Fruit fly (Drosophila melanogaster) whole organism, wandering third instar larva: ENCODE measurements around the gene CG14624.

Experiments used
- Abd-B ChIP-seq: fragments of >200 bp; optimal IDR thresholded peaks from 2 replicates; lab custom pipeline; 2017; ENCODE audit warnings: missing biosample characterization, missing genetic modification characterization
- CrebA ChIP-seq: fragments of 200-800 bp; sonication (Bioruptor generic); optimal IDR thresholded peaks from 2 replicates; lab custom pipeline; 2016; ENCODE audit warnings: missing biosample characterization, mild to moderate bottlenecking, missing genetic modification characterization, borderline replicate concordance
- Dfd ChIP-seq: fragments of >200 bp; optimal IDR thresholded peaks from 2 replicates; lab custom pipeline; 2017; ENCODE audit warnings: missing biosample characterization, missing genetic modification characterization
- Dif ChIP-seq: fragments of 200-275, 200-300 bp; sonication (Bioruptor generic); optimal IDR thresholded peaks from 2 replicates; lab custom pipeline; 2018; ENCODE audit warnings: missing biosample characterization, missing genetic modification characterization; ENCODE audit not compliant: partially characterized antibody
- HLH106 ChIP-seq: fragments of 200-800 bp; optimal IDR thresholded peaks from 3 replicates; lab custom pipeline; 2019; ENCODE audit warnings: missing biosample characterization, mild to moderate bottlenecking, missing genetic modification characterization, moderate library complexity
- Hnf4 ChIP-seq: fragments of 200-800 bp; sonication (Bioruptor generic); optimal IDR thresholded peaks from 2 replicates; lab custom pipeline; 2016; ENCODE audit warnings: missing biosample characterization, mild to moderate bottlenecking, missing genetic modification characterization
- Hr78 ChIP-seq: fragments of >200 bp; optimal IDR thresholded peaks from 2 replicates; lab custom pipeline; 2017; ENCODE audit warnings: missing biosample characterization, missing genetic modification characterization
- Hr83 ChIP-seq: fragments of 200-300 bp; sonication (Bioruptor generic); optimal IDR thresholded peaks from 2 replicates; lab custom pipeline; 2016; ENCODE audit warnings: missing biosample characterization, mild to moderate bottlenecking, missing genetic modification characterization, moderate library complexity; ENCODE audit not compliant: poor library complexity, severe bottlenecking
- Jra ChIP-seq: sonication (Bioruptor generic); optimal IDR thresholded peaks from 2 replicates; lab custom pipeline; 2016; ENCODE audit warnings: missing biosample characterization, missing genetic modification characterization
- Mio ChIP-seq: sonication (Bioruptor generic); optimal IDR thresholded peaks from 2 replicates; lab custom pipeline; 2016; ENCODE audit warnings: missing biosample characterization, missing genetic modification characterization
- Myc ChIP-seq: fragments of >200 bp; optimal IDR thresholded peaks from 2 replicates; lab custom pipeline; 2017
- N ChIP-seq: fragments of >200 bp; optimal IDR thresholded peaks from 2 replicates; lab custom pipeline; 2018; ENCODE audit warnings: missing biosample characterization, missing external identifiers, missing genetic modification characterization
- OdsH ChIP-seq: fragments of 200-800 bp; sonication (Bioruptor generic); optimal IDR thresholded peaks from 2 replicates; lab custom pipeline; 2016; ENCODE audit warnings: missing biosample characterization, mild to moderate bottlenecking, missing genetic modification characterization
- Rel ChIP-seq, 2 experiments: fragments of 200-800 bp; sonication (Bioruptor generic) in 1 of 2; optimal IDR thresholded peaks; 2 replicates in 1 of 2; 3 replicates in 1 of 2; lab custom pipeline; 2016 to 2019; ENCODE audit warnings: mild to moderate bottlenecking in 2 of 2, missing biosample characterization in 2 of 2, missing genetic modification characterization in 2 of 2, moderate library complexity in 1 of 2
- Sp1 ChIP-seq: fragments of 200-800 bp; sonication (Bioruptor generic); optimal IDR thresholded peaks from 3 replicates; lab custom pipeline; 2019; ENCODE audit warnings: missing biosample characterization, mild to moderate bottlenecking, missing genetic modification characterization, moderate library complexity
- Vsx2 ChIP-seq: fragments of 200-300, 225-300 bp; sonication (Bioruptor generic); optimal IDR thresholded peaks from 2 replicates; lab custom pipeline; 2018; ENCODE audit warnings: missing biosample characterization, missing genetic modification characterization; ENCODE audit not compliant: partially characterized antibody
- br ChIP-seq: fragments of 200-800 bp; sonication (Bioruptor generic); optimal IDR thresholded peaks from 2 replicates; lab custom pipeline; 2016; ENCODE audit warnings: missing biosample characterization, missing genetic modification characterization
- brk ChIP-seq: fragments of 200-800 bp; sonication (Bioruptor generic); optimal IDR thresholded peaks from 2 replicates; lab custom pipeline; 2016; ENCODE audit warnings: missing biosample characterization, mild to moderate bottlenecking, missing genetic modification characterization
- dmrt93B ChIP-seq: fragments of 200-800 bp; sonication (Bioruptor generic); optimal IDR thresholded peaks from 2 replicates; lab custom pipeline; 2018; ENCODE audit warnings: missing biosample characterization, mild to moderate bottlenecking, missing genetic modification characterization
- dsf ChIP-seq: sonication (Bioruptor generic); optimal IDR thresholded peaks from 2 replicates; lab custom pipeline; 2016; ENCODE audit warnings: missing biosample characterization, missing genetic modification characterization, borderline replicate concordance
- ey ChIP-seq: fragments of 200-800 bp; sonication (Bioruptor generic); optimal IDR thresholded peaks from 2 replicates; lab custom pipeline; 2016; ENCODE audit warnings: missing biosample characterization, missing genetic modification characterization
- foxo ChIP-seq, 2 experiments: fragments of 200-800 bp; sonication (Bioruptor generic); optimal IDR thresholded peaks; 2 replicates in 1 of 2; 3 replicates in 1 of 2; lab custom pipeline; 2016 to 2017; ENCODE audit warnings: missing biosample characterization in 2 of 2, missing genetic modification characterization in 2 of 2
- fru ChIP-seq: fragments of 200-800 bp; sonication (Bioruptor generic); optimal IDR thresholded peaks from 3 replicates; lab custom pipeline; 2016; ENCODE audit warnings: missing biosample characterization, mild to moderate bottlenecking, missing genetic modification characterization
- h ChIP-seq: fragments of 200-800 bp; sonication (Bioruptor generic); optimal IDR thresholded peaks from 3 replicates; lab custom pipeline; 2016; ENCODE audit warnings: missing biosample characterization, mild to moderate bottlenecking, missing genetic modification characterization
- jim ChIP-seq: fragments of 175-275, 200-325 bp; sonication (Bioruptor generic); optimal IDR thresholded peaks from 2 replicates; lab custom pipeline; 2016; ENCODE audit warnings: missing biosample characterization, mild to moderate bottlenecking, missing genetic modification characterization
- lola ChIP-seq: fragments of >200 bp; optimal IDR thresholded peaks from 2 replicates; lab custom pipeline; 2017; ENCODE audit warnings: missing biosample characterization, missing genetic modification characterization
- pan ChIP-seq: fragments of >200 bp; optimal IDR thresholded peaks from 2 replicates; lab custom pipeline; 2017
- psq ChIP-seq: fragments of 200-800 bp; sonication (Bioruptor generic); optimal IDR thresholded peaks from 3 replicates; lab custom pipeline; 2017; ENCODE audit warnings: missing biosample characterization, mild to moderate bottlenecking, missing genetic modification characterization, moderate library complexity
- rgr ChIP-seq: fragments of 200-800 bp; sonication (Bioruptor generic); optimal IDR thresholded peaks from 3 replicates; lab custom pipeline; 2016; ENCODE audit warnings: missing biosample characterization, mild to moderate bottlenecking, missing genetic modification characterization
- sage ChIP-seq: fragments of 200-800 bp; sonication (Bioruptor generic); optimal IDR thresholded peaks from 2 replicates; lab custom pipeline; 2016; ENCODE audit warnings: missing biosample characterization, mild to moderate bottlenecking, missing genetic modification characterization
- tai ChIP-seq: sonication (Bioruptor generic); optimal IDR thresholded peaks from 2 replicates; lab custom pipeline; 2016; ENCODE audit warnings: missing biosample characterization, missing genetic modification characterization
- usp ChIP-seq: fragments of >200 bp; optimal IDR thresholded peaks from 2 replicates; lab custom pipeline; 2017; ENCODE audit warnings: missing biosample characterization, missing genetic modification characterization
- woc ChIP-seq: sonication (Bioruptor generic); optimal IDR thresholded peaks from 2 replicates; lab custom pipeline; 2016; ENCODE audit warnings: missing biosample characterization, mild to moderate bottlenecking, missing genetic modification characterization

The CG14624 gene

dm6 chrX:1249612-1250011 is 43.1 kb downstream of the CG14624 start:
- TF ChIP-seq OdsH (GFP tag; lab: Kevin White, UChicago), result peak; percentile 52
- TF ChIP-seq lola (GFP tag; lab: Kevin White, UChicago), result no peak
- TF ChIP-seq pan (lab: Kevin White, UChicago), result no peak
- no peak for TF ChIP-seq brk (GFP tag; lab: Kevin White, UChicago)
- no peak for TF ChIP-seq Mio
- no peak for TF ChIP-seq HLH106 (tag; lab: Kevin White, UChicago)
- TF ChIP-seq Hnf4, result peak; percentile 30
- TF ChIP-seq usp (GFP tag; lab: Kevin White, UChicago), result no peak
- TF ChIP-seq jim (GFP tag; lab: Kevin White, UChicago), result no peak
- TF ChIP-seq Hr78 (GFP tag; lab: Kevin White, UChicago), result no peak
- no peak for TF ChIP-seq N (GFP tag; lab: Kevin White, UChicago)
- peak; percentile 32 for TF ChIP-seq fru (GFP tag; lab: Kevin White, UChicago)
- TF ChIP-seq CrebA (GFP tag; lab: Kevin White, UChicago), result no peak
- TF ChIP-seq br (GFP tag; lab: Kevin White, UChicago), result peak; percentile 17
- peak; percentile 8 for TF ChIP-seq sage (GFP tag; lab: Kevin White, UChicago)
- peak; percentile 5 for TF ChIP-seq dmrt93B
- TF ChIP-seq rgr, result peak; percentile 54
- no peak for TF ChIP-seq Vsx2
- TF ChIP-seq Rel (GFP tag; optimal IDR thresholded peaks at IDR 0.05; lab: Kevin White, UChicago), result no peak
- no peak for TF ChIP-seq Rel (tag; optimal IDR thresholded peaks at IDR 0.05; lab: Kevin White, UChicago)
- TF ChIP-seq Sp1, result peak; percentile 3
- TF ChIP-seq psq (GFP tag; lab: Kevin White, UChicago), result peak; percentile 56
- peak; percentile 53 for TF ChIP-seq h (GFP tag; lab: Kevin White, UChicago)
- no peak for TF ChIP-seq Myc (lab: Kevin White, UChicago)
- TF ChIP-seq foxo (GFP tag; optimal IDR thresholded peaks at IDR 0.05; lab: Kevin White, UChicago), result peak in 1 of 2 experiments; percentile 28
- TF ChIP-seq Dfd, result no peak

dm6 chrX:1250104-1250503 is 43.6 kb downstream of the CG14624 start:
- TF ChIP-seq N (GFP tag; lab: Kevin White, UChicago) (no peak), h (GFP tag; lab: Kevin White, UChicago) (no peak), woc (GFP tag; lab: Kevin White, UChicago) (no peak), tai (GFP tag; lab: Kevin White, UChicago) (no peak), rgr (no peak), foxo (GFP tag; optimal IDR thresholded peaks at IDR 0.05; lab: Kevin White, UChicago) (no peak), Vsx2 (no peak), br (GFP tag; lab: Kevin White, UChicago) (no peak), psq (GFP tag; lab: Kevin White, UChicago) (no peak), ey (GFP tag; lab: Kevin White, UChicago) (no peak), Sp1 (no peak), dsf (GFP tag; lab: Kevin White, UChicago) (no peak), brk (GFP tag; lab: Kevin White, UChicago) (no peak)

dm6 chrX:1252961-1253360 is 46.4 kb downstream of the CG14624 start:
- TF ChIP-seq Hr78 (GFP tag; lab: Kevin White, UChicago), result no peak
- no peak for TF ChIP-seq Rel (GFP tag; optimal IDR thresholded peaks at IDR 0.05; lab: Kevin White, UChicago)
- peak; percentile 22 for TF ChIP-seq Rel (tag; optimal IDR thresholded peaks at IDR 0.05; lab: Kevin White, UChicago)
- TF ChIP-seq fru (GFP tag; lab: Kevin White, UChicago), result peak; percentile 67
- TF ChIP-seq br (GFP tag; lab: Kevin White, UChicago), result no peak
- peak; percentile 22 for TF ChIP-seq psq (GFP tag; lab: Kevin White, UChicago)
- no peak for TF ChIP-seq dmrt93B
- no peak for TF ChIP-seq N (GFP tag; lab: Kevin White, UChicago)
- no peak for TF ChIP-seq rgr
- TF ChIP-seq dsf (GFP tag; lab: Kevin White, UChicago), result no peak
- TF ChIP-seq woc (GFP tag; lab: Kevin White, UChicago), result no peak
- TF ChIP-seq ey (GFP tag; lab: Kevin White, UChicago), result no peak
- TF ChIP-seq Dif (GFP tag; lab: Kevin White, UChicago), result no peak
- TF ChIP-seq tai (GFP tag; lab: Kevin White, UChicago), result no peak
- no peak for TF ChIP-seq Abd-B (GFP tag; lab: Kevin White, UChicago)
- TF ChIP-seq Hr83, result no peak
- TF ChIP-seq, all 38 proteins: peak for 3

- no peak for TF ChIP-seq woc (GFP tag; lab: Kevin White, UChicago)
- no peak for TF ChIP-seq Jra (GFP tag; lab: Kevin White, UChicago)
- TF ChIP-seq, all 38 proteins: peak for 0
These were observed 49.6 kb downstream of the CG14624 start for dm6 chrX:1256131-1256530.
